Fruit fly (Drosophila melanogaster): ENCODE measurements around the gene TP53INP.

DNA sequence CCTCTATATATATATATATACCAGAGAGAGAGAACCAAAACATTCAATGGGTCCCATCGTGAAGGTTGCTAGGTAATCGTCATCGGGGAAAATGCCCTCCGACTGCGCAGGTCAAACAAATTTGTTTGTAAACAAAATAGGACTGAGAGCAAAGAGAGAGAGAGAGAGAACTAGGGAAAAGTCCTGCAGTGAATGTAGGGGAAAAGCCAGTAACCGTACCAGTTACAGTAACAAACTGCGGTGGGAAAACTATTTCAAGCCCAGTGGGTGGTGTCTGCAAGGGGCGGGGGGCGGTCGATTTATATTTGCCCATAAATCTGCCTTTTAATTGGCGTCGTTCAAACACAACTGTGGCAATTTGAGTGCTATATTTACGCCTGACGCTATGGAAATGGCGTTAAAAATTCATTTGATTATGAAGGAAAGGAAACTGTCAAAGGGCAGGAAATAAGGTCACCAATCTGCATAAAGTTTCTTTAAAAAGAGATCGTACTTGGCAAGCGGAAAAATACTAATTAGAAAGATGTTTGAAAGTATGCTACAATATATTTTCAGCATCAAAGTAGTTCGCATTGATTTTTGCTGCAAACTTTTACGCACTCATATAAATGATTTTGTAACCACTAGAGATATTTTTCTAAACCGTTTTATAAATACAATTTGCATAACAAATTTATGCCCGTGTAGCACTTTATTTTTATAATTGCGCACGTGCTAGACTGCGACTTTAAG is 3.3 kb downstream of the TP53INP start:
- TF ChIP-seq fd96Ca (GFP tag; IDR thresholded peaks at IDR 0.05) (no peak), EcR (GFP tag; optimal IDR thresholded peaks at IDR 0.05) (no peak), CG34367 (tag; optimal IDR thresholded peaks at IDR 0.05) (no peak), CG10348 (GFP tag; IDR thresholded peaks at IDR 0.05) (no peak), rn (GFP tag; IDR thresholded peaks at IDR 0.05) (no peak), CG4496 (GFP tag; IDR thresholded peaks at IDR 0.05) (no peak), CG17806 (tag; optimal IDR thresholded peaks at IDR 0.05) (no peak), CG15710 (tag; optimal IDR thresholded peaks at IDR 0.05) (no peak), CG8159 (tag; optimal IDR thresholded peaks at IDR 0.05) (no peak), CG12605 (GFP tag; IDR thresholded peaks at IDR 0.05) (no peak), CG13204 (GFP tag; optimal IDR thresholded peaks at IDR 0.05) (no peak)

Measured in whole organism, pupa.